Worm (Caenorhabditis elegans): ENCODE measurements around the gene F53A2.11.

ce11 chrIII:13302578-13302977, 19.9 kb downstream of the F53A2.11 start:
- TF ChIP-seq lin-39 (tag; optimal IDR thresholded peaks at IDR 0.05), result no peak
- TF ChIP-seq C34F6.9 (tag; optimal IDR thresholded peaks at IDR 0.05), result no peak
- no peak for TF ChIP-seq nhr-12 (tag; optimal IDR thresholded peaks at IDR 0.05)
